Fruit fly (Drosophila melanogaster): ENCODE data around the gene Myb.

Myb gene

DNA sequence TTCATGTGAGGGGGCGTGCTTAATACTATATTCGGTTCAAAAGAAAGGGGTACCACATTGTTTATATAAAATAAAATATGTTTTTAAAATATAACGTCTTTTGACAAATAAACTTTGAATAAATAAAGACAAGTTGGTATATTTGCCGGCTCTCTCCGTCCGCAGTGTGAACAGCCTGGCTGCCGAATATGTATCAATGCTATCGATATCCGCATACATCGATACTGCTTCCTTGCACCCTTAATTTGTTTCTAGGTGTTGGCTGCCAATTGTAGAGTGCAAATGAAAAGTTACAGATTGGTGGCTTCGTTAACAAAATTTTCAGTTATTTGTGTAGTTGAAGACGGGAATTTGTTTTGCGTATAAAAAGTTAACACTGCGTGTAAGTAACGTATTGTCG lies 2.2 kb upstream of the Myb start, which contains the start of gene Gbeta13F (continued):
- TF ChIP-seq Sry-δ (GFP tag; optimal IDR thresholded peaks at IDR 0.05) (peak; percentile 45), CG12744 (GFP tag; optimal IDR thresholded peaks at IDR 0.05) (no peak), CG14667 (GFP tag; IDR thresholded peaks at IDR 0.05) (no peak), CG42726 (GFP tag; IDR thresholded peaks at IDR 0.05; ENCODE audit: partially characterized antibody) (peak; percentile 53), CG11398 (GFP tag; optimal IDR thresholded peaks at IDR 0.05) (no peak), CG14014 (GFP tag; IDR thresholded peaks at IDR 0.05) (no peak), slbo (GFP tag; IDR thresholded peaks at IDR 0.05) (peak; percentile 60), CG10267 (tag; optimal IDR thresholded peaks at IDR 0.05) (no peak)

DNA sequence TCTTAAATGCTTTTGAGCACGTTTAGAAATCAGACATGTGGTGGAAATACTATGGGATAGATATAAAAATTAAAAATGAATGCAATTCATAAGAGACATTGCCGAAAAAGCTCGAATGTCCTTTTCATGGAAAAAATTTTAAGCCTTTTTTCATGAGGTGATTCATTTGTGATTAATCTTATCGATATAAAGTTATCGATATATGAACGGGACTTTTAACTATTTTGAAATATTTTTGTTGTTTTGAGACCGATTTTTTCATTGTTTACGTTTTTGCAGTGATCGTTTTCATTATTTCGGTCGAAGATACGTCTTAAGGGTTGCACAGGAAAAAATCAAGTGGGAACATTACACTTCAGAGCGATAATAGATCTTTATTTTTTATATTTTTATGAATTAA lies 1.8 kb upstream of the Myb start, which contains the start of gene AlkB:
Gene AlkB (minus strand): TSS at position 101 of the 400 bp plus-strand sequence.
- TF ChIP-seq tll (GFP tag; optimal IDR thresholded peaks at IDR 0.05) (no peak), Dref (GFP tag; IDR thresholded peaks at IDR 0.05) (peak; percentile 43; the same call in 1 of the 2 replicates), HLH54F (GFP tag; optimal IDR thresholded peaks at IDR 0.05) (no peak), ftz-f1 (GFP tag; optimal IDR thresholded peaks at IDR 0.05) (no peak), org-1 (GFP tag; optimal IDR thresholded peaks at IDR 0.05) (no peak), CG11398 (GFP tag; optimal IDR thresholded peaks at IDR 0.05) (no peak), CG9437 (GFP tag; optimal IDR thresholded peaks at IDR 0.05) (no peak), CG13287 (GFP tag; IDR thresholded peaks at IDR 0.05; ENCODE audit: partially characterized antibody) (0 out of 2 replicates have a peak, but pooled peaks have one; percentile 19), amos (GFP tag; IDR thresholded peaks at IDR 0.05; ENCODE audit: partially characterized antibody) (0 out of 2 replicates have a peak, but pooled peaks have one; percentile 17), CG6683 (GFP tag; optimal IDR thresholded peaks at IDR 0.05) (no peak), sens (GFP tag) (peak; percentile 32), seq (GFP tag; IDR thresholded peaks at IDR 0.05) (no peak), Neu2 (GFP tag; optimal IDR thresholded peaks at IDR 0.05; ENCODE audit: borderline replicate concordance) (no peak), ase (GFP tag; IDR thresholded peaks at IDR 0.05) (no peak), gfzf (GFP tag; optimal IDR thresholded peaks at IDR 0.05) (peak; percentile 44), cas (GFP tag; IDR thresholded peaks at IDR 0.05) (no peak), CG13424 (tag; optimal IDR thresholded peaks at IDR 0.05) (no peak), E2f2 (GFP tag; IDR thresholded peaks at IDR 0.05) (no peak), BEAF-32 (GFP tag; optimal IDR thresholded peaks at IDR 0.05) (peak; percentile 45), Gug (GFP tag; IDR thresholded peaks at IDR 0.05) (no peak), Mes4 (GFP tag; optimal IDR thresholded peaks at IDR 0.05) (no peak), CG13123 (GFP tag; optimal IDR thresholded peaks at IDR 0.05) (no peak), Oaz (GFP tag; IDR thresholded peaks at IDR 0.05) (no peak), slou (GFP tag; optimal IDR thresholded peaks at IDR 0.05) (no peak), CG2129 (GFP tag; IDR thresholded peaks at IDR 0.05; ENCODE audit: partially characterized antibody) (peak; percentile 13; the same call in 1 of the 2 replicates), Dll (GFP tag; IDR thresholded peaks at IDR 0.05; ENCODE audit: partially characterized antibody) (peak; percentile 49; the same call in 1 of the 4 replicates), CG16813 (GFP tag; IDR thresholded peaks at IDR 0.05; ENCODE audit: partially characterized antibody) (0 out of 3 replicates have a peak, but pooled peaks have one; percentile 4), CG5180 (GFP tag; optimal IDR thresholded peaks at IDR 0.05) (no peak), Oli (tag; optimal IDR thresholded peaks at IDR 0.05) (no peak), CG17361 (GFP tag; IDR thresholded peaks at IDR 0.05) (0 out of 3 replicates have a peak, but pooled peaks have one; percentile 9)
